Worm (Caenorhabditis elegans) whole organism, young adult: ENCODE data around the gene ash-2.

Experiments
- B0336.3 ChIP-seq: fragments of 200-800 bp; sonication (Bioruptor generic); IDR thresholded peaks from 2 replicates; pipeline ENCODE4 v1.3.6; 2022; ENCODE audit warnings: missing genetic modification characterization, missing compliant biosample characterization
- C06A6.2 ChIP-seq: fragments of 200-800 bp; sonication (Bioruptor generic); conservative IDR thresholded peaks from 2 replicates; pipeline ENCODE4 v1.3.6; 2022; ENCODE audit warnings: missing genetic modification characterization, missing compliant biosample characterization
- F52B5.7 ChIP-seq: sonication (generic microtip); optimal IDR thresholded peaks from 2 replicates; lab custom pipeline; 2016; ENCODE audit warnings: mild to moderate bottlenecking, missing genetic modification characterization, missing compliant biosample characterization
- F55B11.4 ChIP-seq: sonication (generic microtip); optimal IDR thresholded peaks from 2 replicates; lab custom pipeline; 2016; ENCODE audit warnings: missing compliant biosample characterization, missing genetic modification characterization, borderline replicate concordance; ENCODE audit not compliant: insufficient read depth
- F57C9.4 ChIP-seq: sonication (generic microtip); optimal IDR thresholded peaks from 2 replicates; lab custom pipeline; 2017; ENCODE audit warnings: mild to moderate bottlenecking, missing genetic modification characterization, missing compliant biosample characterization
- K11D2.4 ChIP-seq: fragments of 200-800 bp; sonication (Bioruptor generic); IDR thresholded peaks from 2 replicates; pipeline ENCODE4 v1.3.6; 2022; ENCODE audit warnings: missing genetic modification reagents, missing genetic modification characterization, missing compliant biosample characterization
- Y53G8AR.9 ChIP-seq: fragments of 200-800 bp; sonication (Bioruptor generic); conservative IDR thresholded peaks from 2 replicates; pipeline ENCODE4 v1.3.6; 2022; ENCODE audit warnings: missing genetic modification reagents, missing genetic modification characterization, missing compliant biosample characterization
- Y56A3A.18 ChIP-seq: fragments of 200-800 bp; sonication (Bioruptor generic); IDR thresholded peaks from 2 replicates; pipeline ENCODE4 v1.3.6; 2022; ENCODE audit warnings: missing genetic modification reagents, missing genetic modification characterization, missing compliant biosample characterization
- akir-1 ChIP-seq: fragments of 200-800 bp; sonication (Bioruptor generic); optimal IDR thresholded peaks from 2 replicates; lab custom pipeline; 2018; ENCODE audit warnings: mild to moderate bottlenecking, missing genetic modification characterization, moderate library complexity, missing compliant biosample characterization
- ama-1 ChIP-seq, 3 experiments: fragments of 150-350 bp in 1 of 3; sonication (generic microtip) in 2 of 3; optimal IDR thresholded peaks; 2 replicates each; lab custom pipeline; 2014 to 2018; ENCODE audit warnings: missing biosample characterization in 2 of 3, missing genetic modification characterization in 2 of 3, missing genetic modification reagents in 2 of 3
- athp-1 ChIP-seq: sonication (generic microtip); optimal IDR thresholded peaks from 2 replicates; lab custom pipeline; 2017; ENCODE audit warnings: mild to moderate bottlenecking, missing genetic modification characterization, missing compliant biosample characterization
- attf-6 ChIP-seq: fragments of 200-800 bp; sonication (Bioruptor generic); IDR thresholded peaks from 2 replicates; pipeline ENCODE4 v1.3.6; 2022; ENCODE audit warnings: missing genetic modification reagents, missing genetic modification characterization, missing compliant biosample characterization
- ceh-100 ChIP-seq: fragments of 200-800 bp; sonication (Bioruptor generic); IDR thresholded peaks from 2 replicates; pipeline ENCODE4 v1.3.6; 2022; ENCODE audit warnings: missing genetic modification reagents, missing genetic modification characterization, missing compliant biosample characterization
- ceh-40 ChIP-seq: fragments of 200-800 bp; sonication (Bioruptor generic); IDR thresholded peaks from 2 replicates; pipeline ENCODE4 v1.3.6; 2022; ENCODE audit warnings: missing genetic modification characterization, missing compliant biosample characterization
- ceh-58 ChIP-seq: fragments of 200-800 bp; sonication (Bioruptor generic); IDR thresholded peaks from 2 replicates; pipeline ENCODE4 v1.3.6; 2022; ENCODE audit warnings: missing genetic modification characterization, missing compliant biosample characterization
- ceh-91 ChIP-seq: fragments of 200-800 bp; sonication (Bioruptor generic); IDR thresholded peaks from 2 replicates; pipeline ENCODE4 v1.3.6; 2022; ENCODE audit warnings: missing genetic modification reagents, missing genetic modification characterization, missing compliant biosample characterization
- chd-7 ChIP-seq: sonication (generic microtip); optimal IDR thresholded peaks from 2 replicates; lab custom pipeline; 2016; ENCODE audit warnings: mild to moderate bottlenecking, missing genetic modification characterization, moderate library complexity, missing compliant biosample characterization
- egl-18 ChIP-seq: fragments of 200-800 bp; sonication (Bioruptor generic); IDR thresholded peaks from 2 replicates; pipeline ENCODE4 v1.3.6; 2022; ENCODE audit warnings: missing genetic modification reagents, missing genetic modification characterization, missing compliant biosample characterization
- egrh-3 ChIP-seq: fragments of 200-800 bp; sonication (Bioruptor generic); IDR thresholded peaks from 2 replicates; pipeline ENCODE4 v1.3.6; 2022; ENCODE audit warnings: missing genetic modification reagents, missing genetic modification characterization, missing compliant biosample characterization
- hlh-26 ChIP-seq: fragments of 200-800 bp; sonication (Bioruptor generic); conservative IDR thresholded peaks from 2 replicates; pipeline ENCODE4 v1.3.6; 2022; ENCODE audit warnings: missing genetic modification reagents, missing genetic modification characterization, missing compliant biosample characterization
- hmg-1.2 ChIP-seq: fragments of 200-800 bp; sonication (Bioruptor generic); IDR thresholded peaks from 2 replicates; pipeline ENCODE4 v1.3.6; 2022; ENCODE audit warnings: missing genetic modification reagents, missing genetic modification characterization, missing compliant biosample characterization
- hmg-20 ChIP-seq: fragments of 200-800 bp; sonication (Bioruptor generic); IDR thresholded peaks from 2 replicates; pipeline ENCODE4 v1.3.6; 2022; ENCODE audit warnings: missing genetic modification reagents, missing genetic modification characterization, missing compliant biosample characterization
- hrde-1 ChIP-seq: sonication (generic microtip); optimal IDR thresholded peaks from 2 replicates; lab custom pipeline; 2016; ENCODE audit warnings: missing genetic modification characterization, mild to moderate bottlenecking, missing compliant biosample characterization, moderate library complexity, missing genotype, missing genetic modification reagents, borderline replicate concordance
- hsf-1 ChIP-seq: fragments of 200-800 bp; sonication (Bioruptor generic); IDR thresholded peaks from 2 replicates; pipeline ENCODE4 v1.3.6; 2022; ENCODE audit warnings: missing genetic modification reagents, missing genetic modification characterization, missing compliant biosample characterization
- lag-1 ChIP-seq: fragments of 200-800 bp; sonication (Bioruptor generic); IDR thresholded peaks from 2 replicates; pipeline ENCODE4 v1.3.6; 2022; ENCODE audit warnings: missing genetic modification reagents, missing genetic modification characterization, missing compliant biosample characterization
- let-526 ChIP-seq: fragments of 200-800 bp; sonication (Bioruptor generic); IDR thresholded peaks from 2 replicates; pipeline ENCODE4 v1.3.6; 2022; ENCODE audit warnings: missing genetic modification reagents, missing genetic modification characterization, missing compliant biosample characterization
- lin-26 ChIP-seq: fragments of 200-800 bp; sonication (Bioruptor generic); IDR thresholded peaks from 2 replicates; pipeline ENCODE4 v1.3.6; 2022; ENCODE audit warnings: missing genetic modification reagents, missing genetic modification characterization, missing compliant biosample characterization
- lin-35 ChIP-seq, 3 experiments: fragments of 150-350 bp in 2 of 3; sonication (generic microtip) in 1 of 3; optimal IDR thresholded peaks; 2 replicates each; lab custom pipeline; 2014 to 2018; ENCODE audit warnings: missing biosample characterization in 3 of 3, missing genetic modification characterization in 3 of 3, missing genetic modification reagents in 3 of 3
- madf-3 ChIP-seq: fragments of 200-800 bp; sonication (Bioruptor generic); IDR thresholded peaks from 2 replicates; pipeline ENCODE4 v1.3.6; 2022; ENCODE audit warnings: missing genetic modification reagents, missing genetic modification characterization, missing compliant biosample characterization
- madf-6 ChIP-seq: fragments of 200-800 bp; sonication (Bioruptor generic); IDR thresholded peaks from 2 replicates; pipeline ENCODE4 v1.3.6; 2022; ENCODE audit warnings: missing genetic modification reagents, missing genetic modification characterization, missing compliant biosample characterization
- madf-8 ChIP-seq: fragments of 200-800 bp; sonication (Bioruptor generic); conservative IDR thresholded peaks from 2 replicates; pipeline ENCODE4 v1.3.6; 2022; ENCODE audit warnings: missing genetic modification reagents, missing genetic modification characterization, missing compliant biosample characterization
- mcd-1 ChIP-seq: fragments of 200-800 bp; sonication (Bioruptor generic); IDR thresholded peaks from 2 replicates; pipeline ENCODE4 v1.3.6; 2022; ENCODE audit warnings: missing genetic modification reagents, missing genetic modification characterization, missing compliant biosample characterization
- nhr-120 ChIP-seq: fragments of 200-800 bp; sonication (Bioruptor generic); IDR thresholded peaks from 2 replicates; pipeline ENCODE4 v1.3.6; 2022; ENCODE audit warnings: missing genetic modification characterization, missing compliant biosample characterization
- nhr-80 ChIP-seq: sonication (generic microtip); optimal IDR thresholded peaks from 2 replicates; lab custom pipeline; 2016; ENCODE audit warnings: missing genetic modification characterization, missing compliant biosample characterization
- repo-1 ChIP-seq: sonication (generic microtip); optimal IDR thresholded peaks from 2 replicates; lab custom pipeline; 2017; ENCODE audit warnings: mild to moderate bottlenecking, missing genetic modification characterization, missing compliant biosample characterization
- tbx-9 ChIP-seq: sonication (generic microtip); optimal IDR thresholded peaks from 2 replicates; lab custom pipeline; 2016; ENCODE audit warnings: borderline replicate concordance, missing genetic modification characterization, inconsistent platforms, missing compliant biosample characterization
- unc-130 ChIP-seq: sonication (generic microtip); optimal IDR thresholded peaks from 2 replicates; lab custom pipeline; 2016; ENCODE audit warnings: missing genetic modification reagents, missing genetic modification characterization, missing compliant biosample characterization
- xnd-1 ChIP-seq: sonication (generic microtip); optimal IDR thresholded peaks from 2 replicates; lab custom pipeline; 2016; ENCODE audit warnings: missing genotype, missing genetic modification reagents, missing genetic modification characterization, missing compliant biosample characterization
- zfh-2 ChIP-seq: fragments of 200-800 bp; sonication (Bioruptor generic); conservative IDR thresholded peaks from 2 replicates; pipeline ENCODE4 v1.3.6; 2022; ENCODE audit warnings: missing genetic modification reagents, missing genetic modification characterization, missing compliant biosample characterization
- zim-3 ChIP-seq: sonication (generic microtip); optimal IDR thresholded peaks from 2 replicates; lab custom pipeline; 2017; ENCODE audit warnings: mild to moderate bottlenecking, missing genetic modification characterization, moderate library complexity, missing compliant biosample characterization

The ash-2 gene

ce11 chrII:11974048-11974995 is 5.3 kb upstream of the ash-2 start (continued):
- TF ChIP-seq ama-1 (optimal IDR thresholded peaks at IDR 0.05; lab: Kevin White, UChicago) = no peak
- no peak for TF ChIP-seq ama-1 (GFP tag; optimal IDR thresholded peaks at IDR 0.05; lab: Kevin White, UChicago)
- TF ChIP-seq let-526 (GFP tag; lab: Robert Waterston, UW) = no peak
- no peak for TF ChIP-seq ceh-40 (GFP tag; lab: Robert Waterston, UW)
- TF ChIP-seq repo-1 (tag; lab: Kevin White, UChicago) = peak; percentile 36
- no peak for TF ChIP-seq nhr-80 (tag; lab: Kevin White, UChicago)
- peak; percentile 59 for TF ChIP-seq ceh-91
- no peak for TF ChIP-seq F55B11.4 (tag; lab: Kevin White, UChicago)
- no peak; the same call in 1 of the 2 replicates for TF ChIP-seq hmg-1.2 (GFP tag; lab: Robert Waterston, UW)
- peak; percentile 74 for TF ChIP-seq madf-8 (GFP tag; lab: Robert Waterston, UW)
- no peak for TF ChIP-seq C06A6.2 (GFP tag; lab: Robert Waterston, UW)
- TF ChIP-seq lin-35 (GFP tag; optimal IDR thresholded peaks at IDR 0.05; lab: Kevin White, UChicago) = peak in 1 of 3 experiments; percentile 22
- TF ChIP-seq ceh-58 = no peak
- TF ChIP-seq tbx-9 = no peak
- 0 out of 2 replicates have a peak, but pooled peaks have one; percentile 51 for TF ChIP-seq egl-18 (GFP tag; lab: Robert Waterston, UW)
- peak; percentile 75 for TF ChIP-seq zim-3
- peak; percentile 72 for TF ChIP-seq athp-1 (tag; lab: Kevin White, UChicago)
- TF ChIP-seq lag-1 = no peak
- TF ChIP-seq zfh-2 = no peak
- TF ChIP-seq akir-1 (GFP tag; lab: Kevin White, UChicago) = no peak
- TF ChIP-seq madf-3 = no peak

ce11 chrII:11976727-11977259 is 2.8 kb upstream of the ash-2 start:
- no peak for TF ChIP-seq ceh-100
- TF ChIP-seq lin-35 (GFP tag; optimal IDR thresholded peaks at IDR 0.05; lab: Kevin White, UChicago) = peak in 1 of 3 experiments; percentile 4

ce11 chrII:11977363-11977762 is 2.3 kb upstream of the ash-2 start, which contains the start of gene Y17G7B.21:
Y17G7B.21 (minus strand) TSS chrII:11977661.
- TF ChIP-seq hsf-1 = peak; percentile 43; the same call in 1 of the 2 replicates
- peak; percentile 43; the same call in 1 of the 2 replicates for TF ChIP-seq egrh-3
- TF ChIP-seq madf-3 = 0 out of 2 replicates have a peak, but pooled peaks have one; percentile 68
- peak; percentile 35 for TF ChIP-seq unc-130 (GFP tag; lab: Kevin White, UChicago)
- no peak for TF ChIP-seq hmg-20
- peak; percentile 25; the same call in 1 of the 2 replicates for TF ChIP-seq Y56A3A.18 (GFP tag; lab: Robert Waterston, UW)
- TF ChIP-seq nhr-120 (GFP tag; lab: Robert Waterston, UW) = 0 out of 2 replicates have a peak, but pooled peaks have one; percentile 81
- 0 out of 2 replicates have a peak, but pooled peaks have one; percentile 83 for TF ChIP-seq ceh-58
- peak; percentile 89 for TF ChIP-seq hrde-1
- peak; percentile 15; the same call in 1 of the 2 replicates for TF ChIP-seq hmg-1.2 (GFP tag; lab: Robert Waterston, UW)
- no peak for TF ChIP-seq K11D2.4 (GFP tag; lab: Robert Waterston, UW)
- peak; percentile 41; the same call in 1 of the 2 replicates for TF ChIP-seq mcd-1 (GFP tag; lab: Robert Waterston, UW)
- no peak for TF ChIP-seq lag-1
- TF ChIP-seq ceh-100 = peak; percentile 46; the same call in 1 of the 2 replicates
- TF ChIP-seq B0336.3 (GFP tag; lab: Robert Waterston, UW) = peak; percentile 58; the same call in 1 of the 2 replicates
- peak; percentile 80 for TF ChIP-seq zfh-2
- TF ChIP-seq chd-7 (tag; lab: Kevin White, UChicago) = peak; percentile 67
- no peak for TF ChIP-seq hlh-26
- no peak for TF ChIP-seq C06A6.2 (GFP tag; lab: Robert Waterston, UW)
- peak; percentile 27 for TF ChIP-seq xnd-1 (tag; lab: Kevin White, UChicago)
- TF ChIP-seq F57C9.4 (tag; lab: Kevin White, UChicago) = peak; percentile 51
- TF ChIP-seq F52B5.7 (tag; lab: Kevin White, UChicago) = peak; percentile 63
- TF ChIP-seq madf-6 (GFP tag; lab: Robert Waterston, UW) = peak; percentile 43
- peak; percentile 66; the same call in 1 of the 2 replicates for TF ChIP-seq Y53G8AR.9 (GFP tag; lab: Robert Waterston, UW)
- TF ChIP-seq lin-26 (GFP tag; lab: Robert Waterston, UW) = 0 out of 2 replicates have a peak, but pooled peaks have one; percentile 11
- TF ChIP-seq attf-6 (GFP tag; lab: Robert Waterston, UW) = peak; percentile 38; the same call in 1 of the 2 replicates
